Fruit fly (Drosophila melanogaster) whole organism, pupa: Measurements from ENCODE around the gene SPH93.
A peak's percentile ranks its signal among the peaks of the same experiment; 100 is the strongest.

Experiments used
- CG10348 ChIP-seq: fragments of 200-800 bp; sonication (Bioruptor generic); IDR thresholded peaks from 2 replicates; pipeline ENCODE4 v1.3.6; 2022; ENCODE audit warnings: missing biosample characterization, missing genetic modification characterization
- CG12605 ChIP-seq: fragments of 200-800 bp; sonication (Bioruptor generic); IDR thresholded peaks from 2 replicates; pipeline ENCODE4 v1.3.6; 2022; ENCODE audit warnings: missing biosample characterization, missing genetic modification characterization
- CG13204 ChIP-seq: fragments of 200-800 bp; sonication (Bioruptor generic); optimal IDR thresholded peaks from 2 replicates; lab custom pipeline; 2018; ENCODE audit warnings: missing biosample characterization, mild to moderate bottlenecking, missing genetic modification characterization, moderate library complexity
- CG14655 ChIP-seq: fragments of 200-800 bp; sonication (Bioruptor generic); optimal IDR thresholded peaks from 3 replicates; lab custom pipeline; 2017; ENCODE audit warnings: mild to moderate bottlenecking, missing biosample characterization, missing genetic modification reagents, missing genetic modification characterization
- CG15710 ChIP-seq: fragments of 200-800 bp; sonication (Bioruptor generic); optimal IDR thresholded peaks from 2 replicates; lab custom pipeline; 2018; ENCODE audit warnings: missing biosample characterization, mild to moderate bottlenecking, missing genetic modification characterization, moderate library complexity
- CG17806 ChIP-seq: fragments of 200-800 bp; sonication (Bioruptor generic); optimal IDR thresholded peaks from 2 replicates; lab custom pipeline; 2018; ENCODE audit warnings: missing biosample characterization, mild to moderate bottlenecking, missing genetic modification characterization, moderate library complexity
- CG32121 ChIP-seq: fragments of 200-800 bp; sonication (Bioruptor generic); IDR thresholded peaks from 2 replicates; pipeline ENCODE4 v1.3.6; 2022; ENCODE audit warnings: missing biosample characterization, missing genetic modification characterization
- CG34367 ChIP-seq: fragments of 200-800 bp; sonication (Bioruptor generic); optimal IDR thresholded peaks from 2 replicates; lab custom pipeline; 2018; ENCODE audit warnings: missing biosample characterization, mild to moderate bottlenecking, missing genetic modification characterization
- CG4496 ChIP-seq: fragments of 200-800 bp; sonication (Bioruptor generic); IDR thresholded peaks from 3 replicates; pipeline ENCODE4 v1.3.6; 2022; ENCODE audit warnings: missing biosample characterization, missing genetic modification characterization
- CG8159 ChIP-seq: fragments of 200-800 bp; sonication (Bioruptor generic); optimal IDR thresholded peaks from 3 replicates; lab custom pipeline; 2018; ENCODE audit warnings: missing biosample characterization, mild to moderate bottlenecking, missing genetic modification characterization, moderate library complexity
- CG8301 ChIP-seq: fragments of 200-800 bp; sonication (Bioruptor generic); optimal IDR thresholded peaks from 2 replicates; lab custom pipeline; 2018; ENCODE audit warnings: missing biosample characterization, mild to moderate bottlenecking, missing genetic modification characterization
- CG9948 ChIP-seq: fragments of 200-800 bp; sonication (Bioruptor generic); optimal IDR thresholded peaks from 2 replicates; lab custom pipeline; 2018; ENCODE audit warnings: missing biosample characterization, mild to moderate bottlenecking, missing genetic modification characterization, moderate library complexity
- D1 ChIP-seq: fragments of 200-800 bp; sonication (Bioruptor generic); optimal IDR thresholded peaks from 2 replicates; lab custom pipeline; 2018; ENCODE audit warnings: missing biosample characterization, mild to moderate bottlenecking, missing genetic modification characterization, moderate library complexity
- EcR ChIP-seq: fragments of 200-800 bp; sonication (Bioruptor generic); optimal IDR thresholded peaks from 3 replicates; lab custom pipeline; 2019; ENCODE audit warnings: missing biosample characterization, missing genetic modification characterization, mild to moderate bottlenecking, moderate library complexity, missing genetic modification reagents
- Ets98B ChIP-seq: fragments of 200-800 bp; sonication (Bioruptor generic); IDR thresholded peaks from 2 replicates; pipeline ENCODE4 v1.3.6; 2022; ENCODE audit warnings: missing biosample characterization, missing genetic modification characterization
- Pif1A ChIP-seq: fragments of 200-800 bp; sonication (Bioruptor generic); optimal IDR thresholded peaks from 3 replicates; lab custom pipeline; 2016; ENCODE audit warnings: missing biosample characterization, missing genetic modification characterization
- Pif1B ChIP-seq: fragments of 200-800 bp; sonication (Bioruptor generic); optimal IDR thresholded peaks from 3 replicates; lab custom pipeline; 2016; ENCODE audit warnings: missing biosample characterization, missing genetic modification characterization
- Snoo ChIP-seq: fragments of 200-800 bp; sonication (Bioruptor generic); optimal IDR thresholded peaks from 3 replicates; lab custom pipeline; 2017; ENCODE audit warnings: missing biosample characterization, mild to moderate bottlenecking, missing genetic modification characterization, inconsistent platforms
- fd96Ca ChIP-seq: fragments of 200-800 bp; sonication (Bioruptor generic); IDR thresholded peaks from 3 replicates; pipeline ENCODE4 v1.3.6; 2022; ENCODE audit warnings: missing biosample characterization, missing genetic modification characterization
- gl ChIP-seq: fragments of 200-800 bp; sonication (Bioruptor generic); optimal IDR thresholded peaks from 2 replicates; lab custom pipeline; 2018; ENCODE audit warnings: missing biosample characterization, mild to moderate bottlenecking, missing genetic modification characterization
- rn ChIP-seq: fragments of 200-800 bp; sonication (Bioruptor generic); IDR thresholded peaks from 2 replicates; pipeline ENCODE4 v1.3.6; 2022; ENCODE audit warnings: missing biosample characterization, missing genetic modification characterization

The SPH93 gene

DNA sequence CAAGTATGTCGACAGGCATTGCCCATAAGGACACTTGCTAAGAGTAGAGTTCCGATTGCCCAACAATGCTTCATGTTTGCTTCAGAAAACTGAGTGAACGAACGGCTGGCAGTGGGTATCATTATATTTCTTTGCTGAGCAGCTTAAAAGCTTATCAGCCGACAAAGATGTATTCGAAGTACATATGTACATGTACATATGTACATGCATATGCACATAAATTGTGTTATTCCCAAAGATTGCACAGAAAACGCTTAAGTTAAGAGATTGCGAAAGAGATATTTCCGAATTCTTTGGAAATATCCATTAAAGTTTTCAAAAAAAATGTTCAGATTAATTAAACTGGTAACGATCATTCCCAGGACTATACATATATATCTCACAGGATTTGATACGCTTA, at the start of gene SPH93:
SPH93 (minus strand) TSS at position 101 of the 400 bp plus-strand sequence.
- TF ChIP-seq fd96Ca (GFP tag; lab: Robert Waterston, UW), result no peak
- TF ChIP-seq Pif1A (GFP tag; lab: Kevin White, UChicago), result no peak
- no peak for TF ChIP-seq CG14655 (GFP tag; lab: Kevin White, UChicago)
- no peak for TF ChIP-seq CG8301
- TF ChIP-seq Snoo, result no peak
- TF ChIP-seq CG10348 (GFP tag; lab: Robert Waterston, UW), result no peak
- TF ChIP-seq EcR (GFP tag; lab: Kevin White, UChicago), result no peak
- no peak for TF ChIP-seq CG17806 (tag; lab: Kevin White, UChicago)
- TF ChIP-seq D1, result no peak
- no peak for TF ChIP-seq CG8159 (tag; lab: Kevin White, UChicago)
- TF ChIP-seq CG34367 (tag; lab: Kevin White, UChicago), result no peak
- no peak for TF ChIP-seq CG9948 (tag; lab: Kevin White, UChicago)
- no peak for TF ChIP-seq gl (tag; lab: Kevin White, UChicago)
- TF ChIP-seq CG15710, result no peak
- no peak for TF ChIP-seq Pif1B (GFP tag; lab: Kevin White, UChicago)
- TF ChIP-seq CG4496 (GFP tag; lab: Robert Waterston, UW), result no peak
- no peak for TF ChIP-seq CG32121

DNA sequence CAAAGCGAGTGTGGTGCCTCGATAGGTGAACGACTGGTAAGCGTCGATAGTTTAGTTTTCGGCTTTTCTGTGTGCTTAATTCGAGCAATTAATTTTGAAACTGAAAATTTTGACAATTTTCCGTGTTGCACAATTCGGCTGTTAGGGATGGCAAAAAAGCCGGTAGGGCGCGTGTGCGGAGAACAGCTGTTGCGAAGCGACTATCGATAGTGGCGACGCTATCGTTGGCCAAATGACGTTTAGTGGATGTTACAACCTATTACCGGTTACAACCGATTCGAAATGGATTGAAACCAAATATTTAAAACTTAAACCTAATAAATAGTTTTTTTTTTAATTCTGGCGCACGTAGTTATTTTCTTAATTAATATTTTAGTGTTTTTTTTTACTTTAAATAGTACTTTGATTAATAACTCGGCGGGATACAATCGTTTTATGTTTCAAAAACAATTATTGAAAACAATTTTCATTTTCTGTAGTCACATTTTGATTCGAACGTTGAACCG, 45.3 kb upstream of the SPH93 start, which contains the start of the genes mEFTs and Dhc36C:
mEFTs (minus strand) TSS at position 161 of the 506 bp plus-strand sequence.
Dhc36C (plus strand) TSS at position 456 of the 506 bp plus-strand sequence.
- TF ChIP-seq gl (tag; lab: Kevin White, UChicago) (no peak), Snoo (no peak), CG15710 (no peak), CG10348 (GFP tag; lab: Robert Waterston, UW) (no peak), EcR (GFP tag; lab: Kevin White, UChicago) (no peak), CG14655 (GFP tag; lab: Kevin White, UChicago) (no peak), D1 (no peak), CG34367 (tag; lab: Kevin White, UChicago) (no peak), CG32121 (no peak), CG13204 (GFP tag; lab: Kevin White, UChicago) (no peak), Pif1A (GFP tag; lab: Kevin White, UChicago) (no peak), CG8159 (tag; lab: Kevin White, UChicago) (no peak), fd96Ca (GFP tag; lab: Robert Waterston, UW) (no peak), CG17806 (tag; lab: Kevin White, UChicago) (no peak), Ets98B (GFP tag; lab: Robert Waterston, UW) (no peak), Pif1B (GFP tag; lab: Kevin White, UChicago) (no peak)

DNA sequence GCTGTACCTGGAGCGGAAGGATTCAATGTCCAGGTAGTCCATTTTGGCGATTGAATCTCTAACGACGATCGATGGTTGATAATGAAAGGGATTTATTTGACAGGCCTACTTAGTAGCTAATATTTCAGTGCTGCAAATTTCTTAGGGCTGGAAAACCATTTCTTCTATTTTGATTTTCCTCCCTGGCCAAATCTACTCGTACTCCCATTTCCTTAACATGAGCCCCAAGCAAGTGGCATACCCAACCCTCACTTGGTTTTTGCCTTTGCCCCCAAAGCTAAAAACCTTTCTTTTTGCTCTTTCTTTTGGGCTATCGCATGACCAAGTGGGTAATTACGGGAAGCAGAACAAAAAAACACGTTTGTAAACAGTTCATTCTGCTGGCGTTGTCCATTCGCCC, 43.0 kb upstream of the SPH93 start, which contains the start of gene CG15142:
CG15142 (minus strand) TSS at position 101 of the 400 bp plus-strand sequence.
- TF ChIP-seq CG32121 (no peak), Pif1B (GFP tag; lab: Kevin White, UChicago) (no peak)

DNA sequence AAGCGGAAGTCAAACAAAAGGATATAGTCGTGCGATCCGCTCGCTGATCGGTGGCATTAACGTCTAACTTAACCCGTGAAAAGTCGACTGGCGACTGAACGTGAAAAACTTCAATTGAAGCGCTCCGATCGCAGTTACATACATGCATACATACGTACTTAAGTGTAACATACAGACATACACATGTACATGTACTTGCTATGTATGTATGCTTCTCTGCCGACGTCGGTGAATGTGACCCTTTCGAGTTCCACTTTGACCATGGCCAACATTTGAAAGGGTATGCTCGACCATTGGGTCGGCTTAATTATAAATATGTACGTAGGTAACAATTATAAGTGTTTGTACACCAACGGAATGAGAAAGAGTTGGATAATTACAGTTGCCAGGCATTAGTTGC, 41.4 kb upstream of the SPH93 start, which contains the start of gene qua:
qua (minus strand) TSS at position 101 of the 400 bp plus-strand sequence.
- TF ChIP-seq CG14655 (GFP tag; lab: Kevin White, UChicago), result peak; percentile 19
- TF ChIP-seq fd96Ca (GFP tag; lab: Robert Waterston, UW), result no peak

DNA sequence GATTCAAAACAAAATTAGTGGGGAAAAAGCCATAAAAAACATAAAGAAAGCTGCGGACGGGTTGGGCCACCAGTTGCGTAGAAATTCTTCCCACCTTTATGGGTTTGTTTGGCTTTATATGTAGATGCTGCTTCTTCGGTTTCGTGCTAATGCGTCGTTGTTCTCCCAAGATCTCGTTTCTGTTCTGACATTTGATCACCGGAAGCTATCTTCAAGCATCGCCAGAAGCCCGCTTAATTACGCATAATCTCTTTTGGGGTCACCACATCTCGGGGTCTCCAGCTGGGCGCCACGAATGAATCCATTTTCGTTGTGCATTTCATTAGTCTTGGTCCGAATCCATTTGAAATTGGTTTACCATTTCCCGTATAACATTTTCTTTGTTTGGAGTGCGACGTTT, 40.0 kb upstream of the SPH93 start:
- no peak for TF ChIP-seq CG32121
- no peak for TF ChIP-seq CG8159 (tag; lab: Kevin White, UChicago)
- no peak for TF ChIP-seq CG10348 (GFP tag; lab: Robert Waterston, UW)
- no peak for TF ChIP-seq Pif1A (GFP tag; lab: Kevin White, UChicago)
- no peak for TF ChIP-seq Pif1B (GFP tag; lab: Kevin White, UChicago)
- TF ChIP-seq CG13204 (GFP tag; lab: Kevin White, UChicago), result no peak
- no peak for TF ChIP-seq CG14655 (GFP tag; lab: Kevin White, UChicago)
- no peak for TF ChIP-seq EcR (GFP tag; lab: Kevin White, UChicago)
- TF ChIP-seq rn (GFP tag; lab: Robert Waterston, UW), result no peak
- TF ChIP-seq CG4496 (GFP tag; lab: Robert Waterston, UW), result no peak
- no peak for TF ChIP-seq fd96Ca (GFP tag; lab: Robert Waterston, UW)
- TF ChIP-seq Snoo, result no peak
- TF ChIP-seq gl (tag; lab: Kevin White, UChicago), result no peak
- no peak for TF ChIP-seq CG9948 (tag; lab: Kevin White, UChicago)
- TF ChIP-seq Ets98B (GFP tag; lab: Robert Waterston, UW), result no peak
- TF ChIP-seq D1, result no peak
- TF ChIP-seq CG34367 (tag; lab: Kevin White, UChicago), result no peak
- no peak for TF ChIP-seq CG12605 (GFP tag; lab: Robert Waterston, UW)

DNA sequence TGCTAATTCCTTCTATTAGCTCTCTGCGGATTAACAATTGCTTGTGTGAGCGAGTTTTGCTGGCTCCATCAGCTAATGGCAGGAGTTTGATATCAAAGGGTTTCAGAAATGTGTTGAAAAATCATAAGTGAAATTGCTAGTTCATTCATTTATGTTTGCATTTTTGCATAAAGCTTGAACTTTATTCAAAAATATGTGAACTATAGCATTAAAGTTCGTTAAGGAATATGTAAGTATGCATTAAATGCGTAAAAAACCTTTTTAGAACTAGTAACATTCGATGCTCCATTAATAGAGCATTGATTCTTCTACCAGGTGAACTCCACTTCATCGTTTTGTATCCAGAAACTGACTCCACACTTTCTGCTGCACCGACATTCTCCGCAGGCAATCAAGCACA, 37.0 kb upstream of the SPH93 start:
- TF ChIP-seq CG17806 (tag; lab: Kevin White, UChicago) (no peak), rn (GFP tag; lab: Robert Waterston, UW) (no peak), CG9948 (tag; lab: Kevin White, UChicago) (no peak), CG32121 (no peak), fd96Ca (GFP tag; lab: Robert Waterston, UW) (no peak), CG15710 (no peak)
- TF ChIP-seq, all 21 proteins: peak for 0
